Worm (Caenorhabditis elegans) whole organism, early embryonic: ENCODE data around the gene dhhc-4.

Experiments
- B0310.2 ChIP-seq: sonication (generic microtip); optimal IDR thresholded peaks from 2 replicates; lab custom pipeline; 2016; ENCODE audit warnings: mild to moderate bottlenecking, missing genetic modification characterization, missing compliant biosample characterization
- F13C5.2 ChIP-seq: sonication (generic microtip); optimal IDR thresholded peaks from 2 replicates; lab custom pipeline; 2017; ENCODE audit warnings: mild to moderate bottlenecking, missing genetic modification characterization, inconsistent platforms, missing compliant biosample characterization
- aly-1 ChIP-seq: sonication (generic microtip); optimal IDR thresholded peaks from 2 replicates; lab custom pipeline; 2016; ENCODE audit warnings: missing genetic modification characterization, missing compliant biosample characterization
- ama-1 ChIP-seq: fragments of 150-350 bp; optimal IDR thresholded peaks from 2 replicates; lab custom pipeline; 2014
- ceh-13 ChIP-seq: fragments of 200-800 bp; sonication (Bioruptor generic); optimal IDR thresholded peaks from 2 replicates; lab custom pipeline; 2018; ENCODE audit warnings: mild to moderate bottlenecking, missing genetic modification characterization, missing compliant biosample characterization
- ceh-36 ChIP-seq: sonication (generic microtip); optimal IDR thresholded peaks from 2 replicates; lab custom pipeline; 2016; ENCODE audit warnings: missing genetic modification characterization, inconsistent platforms, missing compliant biosample characterization
- ets-7 ChIP-seq: sonication (generic microtip); optimal IDR thresholded peaks from 2 replicates; lab custom pipeline; 2016; ENCODE audit warnings: missing genotype, missing genetic modification characterization, missing compliant biosample characterization
- flt-1 ChIP-seq: fragments of 200-800 bp; sonication (Bioruptor generic); IDR thresholded peaks from 2 replicates; pipeline ENCODE4 v1.3.6; 2022; ENCODE audit warnings: missing genetic modification characterization, missing compliant biosample characterization
- hmbx-1 ChIP-seq: sonication (generic microtip); optimal IDR thresholded peaks from 2 replicates; lab custom pipeline; 2016; ENCODE audit warnings: mild to moderate bottlenecking, missing genetic modification characterization, missing compliant biosample characterization
- hmg-4 ChIP-seq: fragments of 200-800 bp; sonication (Bioruptor generic); optimal IDR thresholded peaks from 2 replicates; lab custom pipeline; 2018; ENCODE audit warnings: mild to moderate bottlenecking, missing genetic modification characterization, missing compliant biosample characterization
- hnd-1 ChIP-seq: sonication (generic microtip); optimal IDR thresholded peaks from 2 replicates; lab custom pipeline; 2016; ENCODE audit warnings: missing genetic modification characterization, missing compliant biosample characterization
- pes-1 ChIP-seq: fragments of 200-800 bp; sonication (Bioruptor generic); IDR thresholded peaks from 2 replicates; pipeline ENCODE4 v1.3.6; 2022; ENCODE audit warnings: missing genetic modification reagents, missing genetic modification characterization, missing compliant biosample characterization
- scrt-1 ChIP-seq: fragments of 200-800 bp; sonication (Bioruptor generic); IDR thresholded peaks from 2 replicates; pipeline ENCODE4 v1.3.6; 2022; ENCODE audit warnings: missing genetic modification characterization, missing compliant biosample characterization
- sea-1 ChIP-seq: fragments of 200-800 bp; sonication (Bioruptor generic); conservative IDR thresholded peaks from 2 replicates; pipeline ENCODE4 v1.3.6; 2022; ENCODE audit warnings: missing genetic modification characterization, missing compliant biosample characterization
- tbx-11 ChIP-seq: fragments of 200-800 bp; sonication (Bioruptor generic); IDR thresholded peaks from 2 replicates; pipeline ENCODE4 v1.3.6; 2022; ENCODE audit warnings: missing genetic modification characterization, missing compliant biosample characterization
- tbx-37 ChIP-seq: fragments of 200-800 bp; sonication (Bioruptor generic); conservative IDR thresholded peaks from 2 replicates; pipeline ENCODE4 v1.3.6; 2022; ENCODE audit warnings: missing genetic modification reagents, missing genetic modification characterization, missing compliant biosample characterization
- tra-4 ChIP-seq: sonication (generic microtip); optimal IDR thresholded peaks from 2 replicates; lab custom pipeline; 2017; ENCODE audit warnings: missing genetic modification characterization, missing compliant biosample characterization

Gene dhhc-4

DNA sequence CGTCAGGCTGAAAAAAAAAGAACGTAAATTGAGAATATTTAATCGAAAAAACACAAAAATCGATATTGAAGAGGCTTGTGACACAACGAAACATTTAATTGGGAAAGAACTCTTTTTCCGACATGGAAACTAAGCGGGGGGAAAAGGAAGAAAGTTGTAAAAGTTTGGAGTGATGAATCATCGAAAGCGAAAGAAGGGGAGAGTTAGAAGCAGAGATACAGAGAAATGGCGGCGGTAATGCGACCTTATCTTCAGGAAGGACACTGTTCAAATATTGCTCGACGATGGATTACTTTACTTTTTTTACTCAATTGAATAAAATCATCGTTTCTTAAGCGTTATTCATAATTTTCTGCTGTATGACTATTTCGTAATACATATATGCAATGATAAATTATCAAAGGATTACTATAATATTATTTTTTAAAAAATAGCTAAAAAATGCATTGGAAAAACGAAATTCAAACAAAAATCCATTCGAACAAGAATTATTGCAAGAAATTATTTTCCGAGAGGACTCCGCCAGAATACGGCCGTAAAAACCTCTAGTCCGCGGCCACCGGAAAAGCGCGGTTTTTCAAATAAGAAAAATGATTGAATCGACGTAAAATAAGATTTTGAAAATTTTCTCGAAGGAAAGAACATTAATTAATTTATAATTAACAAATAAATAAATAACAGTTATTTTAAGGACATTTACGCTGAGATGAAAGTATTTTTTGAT lies at the start of gene dhhc-4:
dhhc-4 (minus strand) TSS at position 13 of the 724 bp plus-strand sequence.
- TF ChIP-seq aly-1 (tag; lab: Kevin White, UChicago) (no peak), F13C5.2 (tag; lab: Kevin White, UChicago) (no peak), tbx-37 (GFP tag; lab: Robert Waterston, UW) (peak; percentile 80), ceh-13 (peak; percentile 1), pes-1 (GFP tag; lab: Robert Waterston, UW) (peak; percentile 79)

DNA sequence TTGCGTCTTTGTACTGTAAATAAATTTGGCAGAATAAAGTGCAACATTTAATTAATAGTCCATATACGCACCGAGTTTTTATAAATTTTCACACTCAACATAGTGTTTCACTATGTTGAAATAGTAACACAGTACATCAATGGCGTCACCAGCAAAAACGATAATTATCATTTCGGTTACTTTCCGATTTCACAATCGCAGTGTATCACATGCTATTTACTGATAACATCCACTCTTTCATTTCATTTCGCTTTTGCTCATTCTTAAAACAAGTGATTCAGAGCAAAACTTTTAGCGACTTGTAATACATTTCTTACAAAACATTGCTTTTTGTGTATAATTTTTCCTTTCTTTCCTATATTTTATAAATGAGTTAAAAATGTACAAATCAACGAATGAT lies 46.1 kb upstream of the dhhc-4 start, which contains the start of gene cbp-3:
cbp-3 (plus strand) TSS at position 272 of the 400 bp plus-strand sequence.
- no peak for TF ChIP-seq pes-1 (GFP tag; lab: Robert Waterston, UW)
- no peak for TF ChIP-seq tbx-11 (GFP tag; lab: Robert Waterston, UW)
- TF ChIP-seq flt-1 (GFP tag; lab: Robert Waterston, UW), result no peak
- TF ChIP-seq tra-4, result no peak
- no peak for TF ChIP-seq sea-1 (GFP tag; lab: Robert Waterston, UW)

DNA sequence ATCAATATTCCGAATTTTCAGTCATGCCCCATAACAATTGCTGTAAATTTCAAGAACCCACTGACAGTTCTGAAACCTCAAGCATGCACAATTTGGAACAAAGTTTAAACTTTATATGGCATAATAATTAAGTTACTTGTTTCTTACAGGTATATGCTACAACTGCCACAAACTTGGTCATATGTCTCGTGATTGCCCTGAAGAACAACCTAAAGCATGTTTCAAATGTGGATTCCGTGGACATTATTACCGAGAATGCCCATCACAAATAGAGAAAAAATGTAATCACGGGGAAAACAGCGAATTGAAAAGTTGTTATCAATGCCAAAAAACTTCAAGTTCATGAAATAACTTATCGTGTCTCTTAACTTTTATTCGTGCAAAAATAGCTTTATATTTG lies 45.4 kb upstream of the dhhc-4 start:
- TF ChIP-seq flt-1 (GFP tag; lab: Robert Waterston, UW) (no peak), hmg-4 (GFP tag; lab: Kevin White, UChicago) (no peak), scrt-1 (GFP tag; lab: Robert Waterston, UW) (no peak), hmbx-1 (tag; lab: Kevin White, UChicago) (no peak), ets-7 (no peak), tbx-37 (GFP tag; lab: Robert Waterston, UW) (no peak), tra-4 (no peak), sea-1 (GFP tag; lab: Robert Waterston, UW) (no peak), ceh-13 (no peak), tbx-11 (GFP tag; lab: Robert Waterston, UW) (no peak), aly-1 (tag; lab: Kevin White, UChicago) (no peak), pes-1 (GFP tag; lab: Robert Waterston, UW) (no peak), hnd-1 (no peak), F13C5.2 (tag; lab: Kevin White, UChicago) (no peak), ama-1 (lab: Kevin White, UChicago) (no peak), ceh-36 (no peak), B0310.2 (tag; lab: Kevin White, UChicago) (no peak)

DNA sequence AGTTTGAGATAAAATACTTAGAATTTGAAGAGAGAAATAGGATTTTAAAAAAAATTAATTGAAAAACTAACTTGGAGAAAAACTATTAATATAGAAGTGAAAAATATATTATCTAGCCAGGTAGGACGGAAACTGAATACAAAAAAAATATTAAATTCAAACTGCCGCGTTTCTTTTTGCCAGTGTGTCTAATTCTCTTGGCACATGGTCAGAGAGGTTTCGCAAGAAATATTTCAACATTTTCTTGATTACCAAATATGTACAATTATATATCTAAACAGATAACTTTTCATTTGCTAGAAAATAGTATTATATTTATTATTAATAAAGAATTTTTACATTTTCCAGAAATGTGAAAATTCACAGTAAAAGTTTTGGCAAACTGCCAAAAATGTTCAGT lies 44.9 kb upstream of the dhhc-4 start:
- TF ChIP-seq hmg-4 (GFP tag; lab: Kevin White, UChicago) (no peak), ets-7 (no peak), ceh-36 (no peak), tbx-11 (GFP tag; lab: Robert Waterston, UW) (no peak), scrt-1 (GFP tag; lab: Robert Waterston, UW) (no peak), F13C5.2 (tag; lab: Kevin White, UChicago) (no peak), aly-1 (tag; lab: Kevin White, UChicago) (no peak), pes-1 (GFP tag; lab: Robert Waterston, UW) (no peak), hmbx-1 (tag; lab: Kevin White, UChicago) (no peak), ama-1 (lab: Kevin White, UChicago) (no peak), B0310.2 (tag; lab: Kevin White, UChicago) (no peak), ceh-13 (no peak), sea-1 (GFP tag; lab: Robert Waterston, UW) (no peak), tbx-37 (GFP tag; lab: Robert Waterston, UW) (no peak)

DNA sequence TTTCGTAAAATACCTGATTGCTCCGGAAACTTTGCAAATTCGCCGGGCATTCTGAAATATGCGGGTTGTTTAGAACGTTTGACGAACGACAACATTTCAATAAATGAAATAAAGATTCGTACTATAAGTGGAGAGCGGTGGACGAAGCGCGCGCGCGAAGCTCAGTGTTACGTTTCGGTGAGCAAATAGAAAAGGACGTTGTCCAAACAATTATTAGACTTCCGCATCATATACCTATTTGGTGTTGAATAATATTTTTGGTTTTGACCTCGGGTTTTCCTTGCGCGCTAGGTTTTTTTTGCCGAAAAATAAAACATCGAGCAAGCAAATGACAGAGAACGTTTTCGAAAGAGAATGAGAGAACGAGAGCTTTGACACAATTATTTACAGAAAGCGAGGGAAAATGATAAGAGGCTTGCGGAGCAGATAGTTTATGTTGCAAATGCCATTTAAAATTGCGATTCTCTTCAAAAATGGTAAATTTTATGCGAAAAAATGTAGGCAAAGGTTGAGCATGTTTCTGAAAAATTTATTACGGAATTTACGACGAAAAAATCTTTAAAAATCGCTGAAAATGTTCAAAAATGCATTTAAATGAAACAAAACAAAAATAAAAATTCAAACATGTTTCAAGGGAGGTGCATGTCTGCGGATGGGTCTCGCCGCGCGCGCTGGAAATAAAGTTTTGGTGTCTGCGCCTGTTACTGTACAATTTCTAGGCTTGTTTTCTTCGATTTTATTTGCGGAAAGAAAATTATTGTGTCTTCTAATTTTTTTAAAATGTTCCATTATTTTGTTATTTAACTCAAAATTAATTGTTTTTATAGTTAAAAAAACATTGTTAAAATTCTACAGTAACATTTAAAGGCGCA lies 43.3 kb upstream of the dhhc-4 start, which contains the start of the genes cyld-1 and F40F12.9:
cyld-1 (minus strand) TSS at position 51 of the 872 bp plus-strand sequence.
F40F12.9 (plus strand) TSS at position 721 of the 872 bp plus-strand sequence.
- TF ChIP-seq ceh-13 (no peak), tra-4 (no peak), ceh-36 (no peak), B0310.2 (tag; lab: Kevin White, UChicago) (no peak), pes-1 (GFP tag; lab: Robert Waterston, UW) (no peak), sea-1 (GFP tag; lab: Robert Waterston, UW) (no peak), ets-7 (no peak), flt-1 (GFP tag; lab: Robert Waterston, UW) (no peak), F13C5.2 (tag; lab: Kevin White, UChicago) (no peak), ama-1 (lab: Kevin White, UChicago) (no peak), hmbx-1 (tag; lab: Kevin White, UChicago) (no peak), aly-1 (tag; lab: Kevin White, UChicago) (no peak), hmg-4 (GFP tag; lab: Kevin White, UChicago) (no peak), hnd-1 (no peak), tbx-11 (GFP tag; lab: Robert Waterston, UW) (no peak), scrt-1 (GFP tag; lab: Robert Waterston, UW) (no peak), tbx-37 (GFP tag; lab: Robert Waterston, UW) (no peak)

- TF ChIP-seq B0310.2 (tag; lab: Kevin White, UChicago) (no peak), pes-1 (GFP tag; lab: Robert Waterston, UW) (no peak), ceh-36 (no peak), sea-1 (GFP tag; lab: Robert Waterston, UW) (no peak), tra-4 (no peak), hmg-4 (GFP tag; lab: Kevin White, UChicago) (no peak), F13C5.2 (tag; lab: Kevin White, UChicago) (no peak)
Measured at ce11 chrIII:9908769-9909168, 41.2 kb upstream of the dhhc-4 start.
